Worm (Caenorhabditis elegans) whole organism, dauer: Measurements from ENCODE around the gene C05E11.6.

ENCODE experiments used
- unc-62 ChIP-seq: sonication (generic microtip); optimal IDR thresholded peaks from 2 replicates; lab custom pipeline; 2017; ENCODE audit warnings: missing biosample characterization, missing genetic modification reagents, missing genetic modification characterization

The C05E11.6 gene

ce11 chrX:4561863-4562262, at the start of gene C05E11.6:
Gene C05E11.6, plus strand, starts transcription at chrX:4562163.
- no peak for TF ChIP-seq unc-62

ce11 chrX:4513657-4514143, 48.3 kb upstream of the C05E11.6 start, which contains the start of gene spr-3:
Gene spr-3, plus strand, starts transcription at chrX:4514093.
- TF ChIP-seq unc-62 = no peak

- no peak for TF ChIP-seq unc-62
Observed at ce11 chrX:4516758-4517157, 45.2 kb upstream of the C05E11.6 start.

ce11 chrX:4519968-4520367, 42.0 kb upstream of the C05E11.6 start:
- no peak for TF ChIP-seq unc-62

- no peak for TF ChIP-seq unc-62
Observed at ce11 chrX:4521166-4521565, 40.8 kb upstream of the C05E11.6 start.

ce11 chrX:4521837-4522816, 39.8 kb upstream of the C05E11.6 start, which contains the start of gene C07A12.7:
Gene C07A12.7, minus strand, starts transcription at chrX:4522144.
- TF ChIP-seq unc-62 = no peak

- no peak for TF ChIP-seq unc-62
Observed at ce11 chrX:4523315-4523714, 38.6 kb upstream of the C05E11.6 start.

ce11 chrX:4523887-4524350, 38.0 kb upstream of the C05E11.6 start, which contains the start of gene pdi-2:
Gene pdi-2, plus strand, starts transcription at chrX:4524155.
- no peak for TF ChIP-seq unc-62

ce11 chrX:4524844-4525243, 37.1 kb upstream of the C05E11.6 start:
- TF ChIP-seq unc-62 = no peak

ce11 chrX:4526412-4526811, 35.6 kb upstream of the C05E11.6 start:
- TF ChIP-seq unc-62 = no peak

- no peak for TF ChIP-seq unc-62
Observed at ce11 chrX:4528905-4529304, 33.1 kb upstream of the C05E11.6 start.

- no peak for TF ChIP-seq unc-62
Observed at ce11 chrX:4530426-4531044, 31.4 kb upstream of the C05E11.6 start.

- no peak for TF ChIP-seq unc-62
Observed at ce11 chrX:4532160-4532741, 29.7 kb upstream of the C05E11.6 start, which contains the start of gene nhr-35. Gene nhr-35, plus strand, starts transcription at chrX:4532691.

- no peak for TF ChIP-seq unc-62
Observed at ce11 chrX:4534112-4534511, 27.9 kb upstream of the C05E11.6 start.

- no peak for TF ChIP-seq unc-62
Observed at ce11 chrX:4544543-4544942, 17.4 kb upstream of the C05E11.6 start, which contains the start of gene C07A12.2. Gene C07A12.2, plus strand, starts transcription at chrX:4544843.

ce11 chrX:4548929-4549328, 13.0 kb upstream of the C05E11.6 start:
- TF ChIP-seq unc-62 = no peak
